Worm (Caenorhabditis elegans): ENCODE measurements around the gene Y49A3A.4.

Y49A3A.4 gene

ce11 chrV:14372774-14373173 is 14.1 kb upstream of the Y49A3A.4 start, which contains the start of gene unc-39:
unc-39 (plus strand) TSS chrV:14373074.
- TF ChIP-seq ceh-91 (GFP tag; IDR thresholded peaks at IDR 0.05), result no peak
- TF ChIP-seq sdz-38 (tag; optimal IDR thresholded peaks at IDR 0.05), result no peak
- TF ChIP-seq ceh-58 (GFP tag; IDR thresholded peaks at IDR 0.05), result no peak
- TF ChIP-seq ztf-28 (GFP tag; IDR thresholded peaks at IDR 0.05), result no peak
- no peak for TF ChIP-seq Y56A3A.18 (GFP tag; IDR thresholded peaks at IDR 0.05)
- no peak for TF ChIP-seq ztf-18 (tag; optimal IDR thresholded peaks at IDR 0.05)
- no peak for TF ChIP-seq aptf-2 (GFP tag; conservative IDR thresholded peaks at IDR 0.05)
- TF ChIP-seq lag-1 (GFP tag; IDR thresholded peaks at IDR 0.05), result no peak
- no peak for TF ChIP-seq fkh-3 (tag; optimal IDR thresholded peaks at IDR 0.05)
- no peak for TF ChIP-seq pha-4 (tag; optimal IDR thresholded peaks at IDR 0.05)
- no peak for TF ChIP-seq B0035.1 (tag; optimal IDR thresholded peaks at IDR 0.05)
- TF ChIP-seq F37B4.10 (GFP tag; IDR thresholded peaks at IDR 0.05), result no peak
- TF ChIP-seq egl-18 (GFP tag; IDR thresholded peaks at IDR 0.05), result no peak
- no peak for TF ChIP-seq nhr-179 (tag; optimal IDR thresholded peaks at IDR 0.05)
- no peak for TF ChIP-seq nfya-1 (tag; optimal IDR thresholded peaks at IDR 0.05; ENCODE audit: borderline replicate concordance, insufficient read depth)
- no peak for TF ChIP-seq T26A5.8 (tag; optimal IDR thresholded peaks at IDR 0.05)
- TF ChIP-seq hmg-20 (GFP tag; IDR thresholded peaks at IDR 0.05), result no peak

ce11 chrV:14369412-14369811 is 10.7 kb upstream of the Y49A3A.4 start:
- TF ChIP-seq him-1 (tag; optimal IDR thresholded peaks at IDR 0.05), result no peak
- no peak for TF ChIP-seq snpc-1.1 (tag; optimal IDR thresholded peaks at IDR 0.05; ENCODE audit: insufficient read depth)
- no peak for TF ChIP-seq nfya-1 (tag; optimal IDR thresholded peaks at IDR 0.05; ENCODE audit: borderline replicate concordance, insufficient read depth)
- no peak for TF ChIP-seq ZK185.1 (tag; optimal IDR thresholded peaks at IDR 0.05; ENCODE audit: poor library complexity, severe bottlenecking)
- TF ChIP-seq ztf-28 (GFP tag; IDR thresholded peaks at IDR 0.05), result no peak
- no peak for TF ChIP-seq madf-6 (GFP tag; IDR thresholded peaks at IDR 0.05)
- no peak for TF ChIP-seq lag-1 (GFP tag; IDR thresholded peaks at IDR 0.05)
- TF ChIP-seq nhr-120 (GFP tag; IDR thresholded peaks at IDR 0.05), result no peak
- TF ChIP-seq Y53F4B.3 (GFP tag; IDR thresholded peaks at IDR 0.05), result no peak
- TF ChIP-seq rec-8 (tag; optimal IDR thresholded peaks at IDR 0.05), result no peak
- no peak for TF ChIP-seq snpc-1.3 (tag; optimal IDR thresholded peaks at IDR 0.05; ENCODE audit: insufficient read depth)
- TF ChIP-seq zim-3 (tag; optimal IDR thresholded peaks at IDR 0.05), result no peak
- TF ChIP-seq die-1 (tag; optimal IDR thresholded peaks at IDR 0.05), result no peak
- TF ChIP-seq F10E7.11 (tag; optimal IDR thresholded peaks at IDR 0.05), result no peak
- no peak for TF ChIP-seq B0019.2 (GFP tag; conservative IDR thresholded peaks at IDR 0.05)
- no peak for TF ChIP-seq xnd-1 (tag; optimal IDR thresholded peaks at IDR 0.05)

ce11 chrV:14368272-14369052 is 9.8 kb upstream of the Y49A3A.4 start:
- no peak for TF ChIP-seq rcor-1 (GFP tag; IDR thresholded peaks at IDR 0.05)
- peak in 1 of 3 experiments; percentile 40 for TF ChIP-seq lin-35 (GFP tag; optimal IDR thresholded peaks at IDR 0.05)
- 0 out of 2 replicates have a peak, but pooled peaks have one; percentile 26 for TF ChIP-seq mcd-1 (GFP tag; IDR thresholded peaks at IDR 0.05)
- TF ChIP-seq chd-7 (tag; optimal IDR thresholded peaks at IDR 0.05), result peak; percentile 22
- TF ChIP-seq snpc-4 (GFP tag; optimal IDR thresholded peaks at IDR 0.05), result no peak
- peak in 1 of 4 experiments; percentile 28 for TF ChIP-seq snpc-4 (tag; optimal IDR thresholded peaks at IDR 0.05)
- TF ChIP-seq repo-1 (tag; optimal IDR thresholded peaks at IDR 0.05), result no peak
- peak; percentile 62 for TF ChIP-seq K12H6.12 (tag; optimal IDR thresholded peaks at IDR 0.05)
- peak; percentile 98 for TF ChIP-seq zfh-2 (GFP tag; conservative IDR thresholded peaks at IDR 0.05)
- peak; percentile 78; the same call in 1 of the 2 replicates for TF ChIP-seq egrh-3 (GFP tag; IDR thresholded peaks at IDR 0.05)
- TF ChIP-seq ceh-27 (GFP tag; optimal IDR thresholded peaks at IDR 0.05), result peak; percentile 55
- no peak for TF ChIP-seq mel-28 (tag; optimal IDR thresholded peaks at IDR 0.05; ENCODE audit: borderline replicate concordance)
- TF ChIP-seq K11D2.4 (GFP tag; IDR thresholded peaks at IDR 0.05), result 0 out of 2 replicates have a peak, but pooled peaks have one; percentile 30
- TF ChIP-seq dox-1 (GFP tag; IDR thresholded peaks at IDR 0.05), result peak; percentile 45; the same call in 1 of the 2 replicates
- TF ChIP-seq aptf-2 (GFP tag; conservative IDR thresholded peaks at IDR 0.05), result no peak
- peak; percentile 70 for TF ChIP-seq lin-40 (tag; optimal IDR thresholded peaks at IDR 0.05)
